Worm (Caenorhabditis elegans) whole organism, young adult: ENCODE results near the gene M05D6.8.

Experiments
- Y53G8AR.9 ChIP-seq: fragments of 200-800 bp; sonication (Bioruptor generic); conservative IDR thresholded peaks from 2 replicates; pipeline ENCODE4 v1.3.6; 2022; ENCODE audit warnings: missing genetic modification reagents, missing genetic modification characterization, missing compliant biosample characterization
- attf-6 ChIP-seq: fragments of 200-800 bp; sonication (Bioruptor generic); IDR thresholded peaks from 2 replicates; pipeline ENCODE4 v1.3.6; 2022; ENCODE audit warnings: missing genetic modification reagents, missing genetic modification characterization, missing compliant biosample characterization
- ceh-27 ChIP-seq: fragments of 200-800 bp; sonication (Bioruptor generic); optimal IDR thresholded peaks from 2 replicates; lab custom pipeline; 2018; ENCODE audit warnings: mild to moderate bottlenecking, missing genetic modification characterization, moderate library complexity, missing compliant biosample characterization
- egl-44 ChIP-seq: fragments of 200-800 bp; sonication (Bioruptor generic); IDR thresholded peaks from 2 replicates; pipeline ENCODE4 v1.3.6; 2022; ENCODE audit warnings: missing genetic modification reagents, missing genetic modification characterization, missing compliant biosample characterization
- let-607 ChIP-seq, 2 experiments: fragments of 200-800 bp in 1 of 2; sonication (Bioruptor generic) in 1 of 2; sonication (generic microtip) in 1 of 2; optimal IDR thresholded peaks; 2 replicates each; lab custom pipeline; 2016 to 2018; ENCODE audit warnings: mild to moderate bottlenecking in 2 of 2, missing compliant biosample characterization in 2 of 2, missing genetic modification characterization in 2 of 2, moderate library complexity in 2 of 2, missing genotype in 1 of 2
- nfyb-1 ChIP-seq: fragments of 200-800 bp; sonication (Bioruptor generic); IDR thresholded peaks from 2 replicates; pipeline ENCODE4 v1.3.6; 2022; ENCODE audit warnings: missing genetic modification reagents, missing genetic modification characterization, missing compliant biosample characterization
- snpc-4 ChIP-seq, 5 experiments: fragments of 150-350 bp in 1 of 5; sonication (generic microtip) in 4 of 5; optimal IDR thresholded peaks; 2 replicates each; lab custom pipeline; 2014 to 2018; ENCODE audit warnings: missing genetic modification characterization in 5 of 5, missing biosample characterization in 3 of 5, antibody characterized with exemption in 2 of 5, mild to moderate bottlenecking in 2 of 5, missing compliant biosample characterization in 2 of 5, missing genotype in 2 of 5, moderate library complexity in 2 of 5, missing genetic modification reagents in 1 of 5

DNA sequence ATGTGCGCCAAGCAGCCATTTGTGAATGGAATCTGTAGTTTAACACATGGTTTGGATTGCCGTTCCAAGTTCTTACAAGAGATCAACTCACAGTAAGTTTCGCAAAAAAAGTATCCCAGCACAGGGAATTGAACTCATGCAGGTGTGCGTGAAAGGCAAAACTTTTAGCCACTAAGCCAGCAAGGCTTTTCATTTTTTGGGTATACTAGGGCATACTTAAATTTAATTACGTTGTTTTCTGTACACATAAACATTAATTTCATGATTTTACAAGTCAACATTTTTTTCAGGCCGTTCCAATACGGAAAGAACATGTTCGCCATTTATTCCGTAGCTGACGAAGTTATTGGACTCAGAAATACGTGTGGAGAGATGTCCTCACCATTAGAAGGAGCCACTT is 29.5 kb downstream of the M05D6.8 start:
- TF ChIP-seq Y53G8AR.9 (GFP tag; lab: Robert Waterston, UW): peak; percentile 93
- TF ChIP-seq snpc-4 (GFP tag; optimal IDR thresholded peaks at IDR 0.05; lab: Kevin White, UChicago): peak; percentile 59
- peak in 2 of 4 experiments; percentile 26 to 60 for TF ChIP-seq snpc-4 (tag; optimal IDR thresholded peaks at IDR 0.05; lab: Kevin White, UChicago)
- TF ChIP-seq attf-6 (GFP tag; lab: Robert Waterston, UW): peak; percentile 69; the same call in 1 of the 2 replicates
- TF ChIP-seq egl-44 (GFP tag; lab: Robert Waterston, UW): peak; percentile 84
- TF ChIP-seq let-607 (tag; optimal IDR thresholded peaks at IDR 0.05; lab: Kevin White, UChicago): peak; percentile 32 to 36
- TF ChIP-seq nfyb-1 (GFP tag; lab: Robert Waterston, UW): peak; percentile 61
- TF ChIP-seq ceh-27: peak; percentile 34
